Fruit fly (Drosophila melanogaster): ENCODE data around the gene CG9988.
A peak's percentile ranks its signal among the peaks of the same experiment; 100 is the strongest.

CG9988 gene

DNA sequence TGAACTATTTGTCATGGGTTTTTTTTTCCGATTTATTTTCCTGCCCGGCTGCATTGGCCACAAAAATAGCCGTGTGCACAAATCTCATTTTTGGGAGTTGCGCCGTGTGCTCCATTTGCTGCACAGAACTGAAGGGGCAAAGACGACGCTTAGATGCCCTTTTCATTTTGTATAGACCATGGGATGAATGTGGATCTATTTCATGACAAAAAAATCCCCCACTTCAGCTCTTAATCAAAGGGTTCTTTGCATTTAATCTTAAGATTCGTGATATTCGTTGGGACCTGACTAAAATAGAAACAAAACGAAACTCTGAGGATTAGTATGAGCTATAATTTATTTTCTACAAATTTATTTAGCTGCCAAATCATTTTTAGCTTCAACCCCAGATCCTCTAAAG lies 6.1 kb upstream of the CG9988 start (continued):
- TF ChIP-seq CG12391 (tag; optimal IDR thresholded peaks at IDR 0.05) (no peak), pum (GFP tag; optimal IDR thresholded peaks at IDR 0.05) (no peak), sd (tag; optimal IDR thresholded peaks at IDR 0.05) (no peak), maf-S (GFP tag; optimal IDR thresholded peaks at IDR 0.05) (no peak), CG15073 (GFP tag; optimal IDR thresholded peaks at IDR 0.05) (no peak), Bdp1 (GFP tag; optimal IDR thresholded peaks at IDR 0.05) (no peak), pho (GFP tag; optimal IDR thresholded peaks at IDR 0.05) (no peak), slbo (GFP tag; IDR thresholded peaks at IDR 0.05) (no peak), CG30403 (GFP tag; optimal IDR thresholded peaks at IDR 0.05) (no peak), CG4360 (GFP tag; IDR thresholded peaks at IDR 0.05) (no peak), tx (GFP tag; optimal IDR thresholded peaks at IDR 0.05) (no peak), PHDP (tag; optimal IDR thresholded peaks at IDR 0.05) (no peak), luna (GFP tag; optimal IDR thresholded peaks at IDR 0.05) (no peak), CG2875 (GFP tag; optimal IDR thresholded peaks at IDR 0.05) (no peak), CG17802 (tag; optimal IDR thresholded peaks at IDR 0.05) (no peak), CG14710 (tag; optimal IDR thresholded peaks at IDR 0.05) (peak; percentile 24), dm (GFP tag; optimal IDR thresholded peaks at IDR 0.05) (no peak), Scr (GFP tag; IDR thresholded peaks at IDR 0.05; ENCODE audit: partially characterized antibody) (no peak), CG3847 (GFP tag; IDR thresholded peaks at IDR 0.05) (no peak), Gug (GFP tag; IDR thresholded peaks at IDR 0.05) (no peak), Hmr (GFP tag; optimal IDR thresholded peaks at IDR 0.05) (no peak)

DNA sequence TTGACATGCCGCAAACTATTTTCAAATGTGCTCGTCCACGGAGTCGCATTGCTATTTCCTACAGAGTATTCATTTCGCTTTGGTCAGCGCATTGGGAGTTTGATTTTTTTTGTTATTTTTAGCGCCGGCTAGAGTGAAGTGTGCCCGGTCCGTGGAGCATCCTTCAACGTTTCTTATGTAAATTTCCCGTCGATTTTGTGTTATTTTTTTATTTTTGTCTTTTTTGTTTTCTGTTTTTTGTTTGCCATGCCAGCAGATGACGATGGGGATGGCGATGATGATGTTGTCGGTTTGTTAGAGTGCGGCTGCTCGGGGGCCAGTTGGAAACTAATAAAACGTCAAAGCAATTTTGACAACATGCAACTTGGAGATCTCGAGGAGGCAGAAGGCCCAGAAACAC lies 5.3 kb upstream of the CG9988 start:
- TF ChIP-seq Bgb (GFP tag; IDR thresholded peaks at IDR 0.05; ENCODE audit: partially characterized antibody) (no peak), Pdp1 (GFP tag; optimal IDR thresholded peaks at IDR 0.05) (peak in 1 of 2 experiments; percentile 34), sqz (GFP tag; optimal IDR thresholded peaks at IDR 0.05) (peak; percentile 13)

DNA sequence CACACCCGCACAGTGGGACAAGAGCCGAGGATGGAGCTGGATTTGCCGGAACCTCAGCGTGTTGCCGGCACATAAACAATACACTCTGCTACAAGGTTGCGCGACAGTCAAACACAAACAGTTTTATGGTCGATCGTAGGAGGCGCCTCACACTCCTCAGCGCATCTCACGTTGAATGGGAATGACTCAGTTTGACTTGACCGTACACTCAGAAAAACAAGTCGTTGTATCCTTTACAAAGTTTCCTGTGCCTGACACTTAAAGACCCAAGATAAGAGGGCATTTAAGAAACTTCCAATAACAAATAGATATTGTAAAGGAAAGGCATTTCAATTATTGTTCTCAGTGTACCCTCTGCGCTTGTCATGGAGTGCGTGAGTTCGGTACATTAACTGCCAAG lies 4.5 kb upstream of the CG9988 start:
- TF ChIP-seq CG2120 (GFP tag; optimal IDR thresholded peaks at IDR 0.05): peak; percentile 53
- TF ChIP-seq Camta (GFP tag; optimal IDR thresholded peaks at IDR 0.05): peak; percentile 35
- peak; percentile 58 for TF ChIP-seq CG2678 (tag; optimal IDR thresholded peaks at IDR 0.05)
- TF ChIP-seq grn (GFP tag; optimal IDR thresholded peaks at IDR 0.05): no peak
- no peak for TF ChIP-seq seq (GFP tag; IDR thresholded peaks at IDR 0.05)
- no peak for TF ChIP-seq sc (optimal IDR thresholded peaks at IDR 0.05)
- TF ChIP-seq sc (GFP tag; optimal IDR thresholded peaks at IDR 0.05): no peak
- TF ChIP-seq cad (GFP tag; optimal IDR thresholded peaks at IDR 0.05): peak; percentile 89
- peak; percentile 78 for TF ChIP-seq Xrp1 (GFP tag; IDR thresholded peaks at IDR 0.05)
- TF ChIP-seq CG11247 (GFP tag; IDR thresholded peaks at IDR 0.05): no peak
- TF ChIP-seq CG15073 (GFP tag; optimal IDR thresholded peaks at IDR 0.05): no peak
- no peak for TF ChIP-seq CrebB (tag; optimal IDR thresholded peaks at IDR 0.05)
- peak; percentile 46 for TF ChIP-seq D19A (tag; optimal IDR thresholded peaks at IDR 0.05)
- TF ChIP-seq unpg (GFP tag; optimal IDR thresholded peaks at IDR 0.05): peak; percentile 64
- TF ChIP-seq ato (GFP tag; IDR thresholded peaks at IDR 0.05; ENCODE audit: partially characterized antibody): no peak
- 0 out of 2 replicates have a peak, but pooled peaks have one; percentile 27 for TF ChIP-seq Gsc (GFP tag; IDR thresholded peaks at IDR 0.05)
- peak; percentile 12 to 55 for TF ChIP-seq Pdp1 (GFP tag; optimal IDR thresholded peaks at IDR 0.05)
- TF ChIP-seq grau (tag; optimal IDR thresholded peaks at IDR 0.05): peak; percentile 40
- TF ChIP-seq CG14050 (GFP tag; IDR thresholded peaks at IDR 0.05): no peak
- TF ChIP-seq bsh (GFP tag; optimal IDR thresholded peaks at IDR 0.05): peak in 1 of 2 experiments; percentile 40
- no peak for TF ChIP-seq CG14014 (GFP tag; IDR thresholded peaks at IDR 0.05)
- 0 out of 2 replicates have a peak, but pooled peaks have one; percentile 20 for TF ChIP-seq CG11696 (GFP tag; IDR thresholded peaks at IDR 0.05)
- TF ChIP-seq CG42726 (GFP tag; IDR thresholded peaks at IDR 0.05; ENCODE audit: partially characterized antibody): no peak
- no peak for TF ChIP-seq Hey (tag; optimal IDR thresholded peaks at IDR 0.05)
- TF ChIP-seq fd102C (GFP tag; optimal IDR thresholded peaks at IDR 0.05): peak; percentile 69
- TF ChIP-seq CG7987 (GFP tag; optimal IDR thresholded peaks at IDR 0.05): peak; percentile 47
- no peak for TF ChIP-seq oc (tag; optimal IDR thresholded peaks at IDR 0.05)
- TF ChIP-seq Hr39 (optimal IDR thresholded peaks at IDR 0.05): no peak

Data from whole organism, embryonic.